Worm (Caenorhabditis elegans): ENCODE measurements around the gene C11G6.2.

DNA sequence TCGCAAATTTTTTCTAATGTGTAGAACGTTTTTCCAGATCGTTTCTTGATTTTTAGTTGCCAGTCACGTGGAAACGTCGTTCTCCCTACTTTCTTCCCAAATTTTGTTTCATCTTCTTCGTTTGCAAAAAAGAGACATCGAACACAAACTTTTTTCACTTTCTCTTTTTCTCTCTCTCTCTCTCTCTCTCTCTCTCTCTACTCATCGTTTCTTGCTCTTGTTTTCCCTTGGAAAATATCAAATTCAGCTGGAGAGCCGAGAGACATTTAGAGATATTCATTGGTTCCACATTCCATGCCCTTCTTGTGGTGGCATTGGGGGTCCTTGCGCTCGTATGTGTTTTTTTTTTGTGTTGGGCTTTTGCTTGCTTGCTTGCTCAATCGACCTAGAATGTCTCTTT, 10.8 kb downstream of the C11G6.2 start:
- TF ChIP-seq unc-39 (tag; optimal IDR thresholded peaks at IDR 0.05) (no peak), nhr-11 (tag; optimal IDR thresholded peaks at IDR 0.05) (no peak), lsy-2 (tag; optimal IDR thresholded peaks at IDR 0.05) (peak in 1 of 2 experiments; percentile 34), R02D3.7 (tag; optimal IDR thresholded peaks at IDR 0.05) (no peak), nhr-10 (tag; optimal IDR thresholded peaks at IDR 0.05) (no peak), nhr-23 (tag; optimal IDR thresholded peaks at IDR 0.05) (no peak), unc-62 (GFP tag; optimal IDR thresholded peaks at IDR 0.05) (no peak), gmeb-1 (tag; optimal IDR thresholded peaks at IDR 0.05) (no peak)
